Fruit fly (Drosophila melanogaster) whole organism, embryonic: ENCODE data around the gene lectin-30A.

Experiments
- Ada2b ChIP-seq: fragments of 200-800 bp; sonication (Bioruptor generic); IDR thresholded peaks from 2 replicates; pipeline ENCODE4 v1.3.6; 2022; ENCODE audit warnings: missing biosample characterization, missing genetic modification characterization
- Atf-2 ChIP-seq: fragments of 200-800 bp; sonication (Bioruptor generic); optimal IDR thresholded peaks from 2 replicates; lab custom pipeline; 2016; ENCODE audit warnings: missing biosample characterization, missing genetic modification characterization
- Bdp1 ChIP-seq: fragments of 200-800 bp; sonication (Bioruptor generic); optimal IDR thresholded peaks from 3 replicates; lab custom pipeline; 2016; ENCODE audit warnings: missing biosample characterization, missing genetic modification characterization
- CG11085 ChIP-seq: fragments of 200-800 bp; sonication (Bioruptor generic); IDR thresholded peaks from 2 replicates; pipeline ENCODE4 v1.3.6; 2022; ENCODE audit warnings: missing biosample characterization, missing genetic modification characterization
- CG11456 ChIP-seq: fragments of 200-800 bp; sonication (Bioruptor generic); IDR thresholded peaks from 3 replicates; pipeline ENCODE4 v1.3.6; 2022; ENCODE audit warnings: missing biosample characterization, missing genetic modification characterization
- CG11560 ChIP-seq: fragments of 200-800 bp; sonication (Bioruptor generic); IDR thresholded peaks from 3 replicates; pipeline ENCODE4 v1.3.6; 2022; ENCODE audit warnings: missing biosample characterization, missing genetic modification characterization
- CG13894 ChIP-seq: fragments of 200-800 bp; sonication (Bioruptor generic); optimal IDR thresholded peaks from 3 replicates; lab custom pipeline; 2018; ENCODE audit warnings: missing biosample characterization, mild to moderate bottlenecking, missing genetic modification characterization, moderate library complexity
- CG15011 ChIP-seq: fragments of 200-800 bp; sonication (Bioruptor generic); optimal IDR thresholded peaks from 3 replicates; lab custom pipeline; 2018; ENCODE audit warnings: missing biosample characterization, mild to moderate bottlenecking, missing genetic modification characterization
- CG15269 ChIP-seq: fragments of 200-800 bp; sonication (Bioruptor generic); optimal IDR thresholded peaks from 2 replicates; lab custom pipeline; 2018; ENCODE audit warnings: missing biosample characterization, mild to moderate bottlenecking, missing genetic modification characterization, moderate library complexity
- CG15601 ChIP-seq: fragments of 200-800 bp; sonication (Bioruptor generic); optimal IDR thresholded peaks from 3 replicates; lab custom pipeline; 2019; ENCODE audit warnings: missing biosample characterization, mild to moderate bottlenecking, missing genetic modification characterization, moderate library complexity
- CG15696 ChIP-seq: fragments of 200-800 bp; sonication (Bioruptor generic); optimal IDR thresholded peaks from 2 replicates; lab custom pipeline; 2019; ENCODE audit warnings: missing biosample characterization, mild to moderate bottlenecking, missing genetic modification characterization, moderate library complexity
- CG1647 ChIP-seq: fragments of 200-800 bp; sonication (Bioruptor generic); optimal IDR thresholded peaks from 3 replicates; lab custom pipeline; 2016; ENCODE audit warnings: missing biosample characterization, missing genetic modification characterization
- CG17385 ChIP-seq: fragments of 200-800 bp; sonication (Bioruptor generic); optimal IDR thresholded peaks from 3 replicates; lab custom pipeline; 2018; ENCODE audit warnings: missing biosample characterization, mild to moderate bottlenecking, missing genetic modification characterization
- CG18599 ChIP-seq: fragments of 200-800 bp; sonication (Bioruptor generic); optimal IDR thresholded peaks from 3 replicates; lab custom pipeline; 2017; ENCODE audit warnings: missing biosample characterization, missing genetic modification characterization, mild to moderate bottlenecking, moderate library complexity, missing genetic modification reagents
- CG18764 ChIP-seq: fragments of 200-800 bp; sonication (Bioruptor generic); optimal IDR thresholded peaks from 3 replicates; lab custom pipeline; 2016; ENCODE audit warnings: missing biosample characterization, missing genetic modification characterization
- CG3281 ChIP-seq: fragments of 200-800 bp; sonication (Bioruptor generic); optimal IDR thresholded peaks from 3 replicates; lab custom pipeline; 2017; ENCODE audit warnings: missing biosample characterization, mild to moderate bottlenecking, missing genetic modification characterization
- CG3407 ChIP-seq: fragments of 200-800 bp; sonication (Bioruptor generic); optimal IDR thresholded peaks from 2 replicates; lab custom pipeline; 2018; ENCODE audit warnings: missing biosample characterization, mild to moderate bottlenecking, missing genetic modification characterization
- CG3726 ChIP-seq: fragments of 200-800 bp; sonication (Bioruptor generic); IDR thresholded peaks from 3 replicates; pipeline ENCODE4, ENCODE4 v1.3.6; 2022; ENCODE audit warnings: missing biosample characterization, missing genetic modification characterization
- CG4820 ChIP-seq: fragments of 200-800 bp; sonication (Bioruptor generic); optimal IDR thresholded peaks from 3 replicates; lab custom pipeline; 2016; ENCODE audit warnings: missing biosample characterization, missing genetic modification characterization
- CG5953 ChIP-seq: fragments of 200-800 bp; sonication (Bioruptor generic); IDR thresholded peaks from 2 replicates; pipeline ENCODE4 v1.3.6; 2022; ENCODE audit warnings: missing biosample characterization, missing genetic modification characterization
- CG8290 ChIP-seq, 3 experiments: fragments of 200-800 bp; sonication (Bioruptor generic); optimal IDR thresholded peaks; 2 replicates each; lab custom pipeline; 2016 to 2019; ENCODE audit warnings: missing biosample characterization in 3 of 3, missing genetic modification characterization in 3 of 3, mild to moderate bottlenecking in 2 of 3, moderate library complexity in 1 of 3
- CG9437 ChIP-seq: fragments of 200-800 bp; sonication (Bioruptor generic); optimal IDR thresholded peaks from 2 replicates; lab custom pipeline; 2018; ENCODE audit warnings: missing biosample characterization, mild to moderate bottlenecking, missing genetic modification characterization
- D ChIP-seq, 2 experiments: fragments of 200-800 bp in 1 of 2; fragments of >200 bp in 1 of 2; sonication (Bioruptor generic) in 1 of 2; optimal IDR thresholded peaks; 2 replicates in 1 of 2; 3 replicates in 1 of 2; lab custom pipeline; 2017; ENCODE audit warnings: mild to moderate bottlenecking in 1 of 2, missing biosample characterization in 1 of 2, missing genetic modification characterization in 1 of 2, missing genetic modification reagents in 1 of 2
- Doc3 ChIP-seq: fragments of 200-800 bp; sonication (Bioruptor generic); IDR thresholded peaks from 3 replicates; pipeline ENCODE4 v1.3.6; 2022; ENCODE audit warnings: missing biosample characterization, missing genetic modification characterization; ENCODE audit not compliant: partially characterized antibody
- HHEX ChIP-seq: fragments of 200-800 bp; sonication (Bioruptor generic); optimal IDR thresholded peaks from 3 replicates; lab custom pipeline; 2017; ENCODE audit warnings: missing biosample characterization, mild to moderate bottlenecking, missing genetic modification characterization, missing genetic modification reagents
- HmgD ChIP-seq: fragments of 200-800 bp; sonication (Bioruptor generic); optimal IDR thresholded peaks from 3 replicates; lab custom pipeline; 2016; ENCODE audit warnings: missing biosample characterization, missing genetic modification characterization
- Mrtf ChIP-seq: fragments of 200-800 bp; sonication (Bioruptor generic); IDR thresholded peaks from 3 replicates; pipeline ENCODE4 v1.3.6; 2022; ENCODE audit warnings: missing biosample characterization, missing genetic modification characterization
- NC2α ChIP-seq: fragments of 200-800 bp; sonication (Bioruptor generic); optimal IDR thresholded peaks from 2 replicates; lab custom pipeline; 2016; ENCODE audit warnings: missing biosample characterization, missing genetic modification characterization
- NK7.1 ChIP-seq: fragments of 200-800 bp; sonication (Bioruptor generic); optimal IDR thresholded peaks from 3 replicates; lab custom pipeline; 2016; ENCODE audit warnings: missing biosample characterization, missing genetic modification characterization
- Neu2 ChIP-seq: fragments of 200-800 bp; sonication (Bioruptor generic); optimal IDR thresholded peaks from 3 replicates; lab custom pipeline; 2016; ENCODE audit warnings: missing biosample characterization, missing genetic modification characterization, borderline replicate concordance
- Rx ChIP-seq: fragments of 200-800 bp; sonication (Bioruptor generic); IDR thresholded peaks from 2 replicates; pipeline ENCODE4 v1.3.6; 2022; ENCODE audit warnings: missing biosample characterization, missing genetic modification characterization
- Sox102F ChIP-seq: fragments of 200-800 bp; sonication (Bioruptor generic); optimal IDR thresholded peaks from 2 replicates; lab custom pipeline; 2018; ENCODE audit warnings: missing biosample characterization, mild to moderate bottlenecking, missing genetic modification characterization, moderate library complexity
- YL-1 ChIP-seq: fragments of 200-800 bp; sonication (Bioruptor generic); optimal IDR thresholded peaks from 3 replicates; lab custom pipeline; 2017; ENCODE audit warnings: missing biosample characterization, mild to moderate bottlenecking, missing genetic modification characterization
- ase ChIP-seq: fragments of 200-800 bp; sonication (Bioruptor generic); IDR thresholded peaks from 3 replicates; pipeline ENCODE4 v1.3.6; 2022; ENCODE audit warnings: missing biosample characterization, missing genetic modification characterization
- bigmax ChIP-seq: fragments of 200-800 bp; sonication (Bioruptor generic); optimal IDR thresholded peaks from 2 replicates; lab custom pipeline; 2018; ENCODE audit warnings: missing biosample characterization, mild to moderate bottlenecking, missing genetic modification characterization
- dmrt11E ChIP-seq: fragments of 200-800 bp; sonication (Bioruptor generic); optimal IDR thresholded peaks from 3 replicates; lab custom pipeline; 2018; ENCODE audit warnings: missing biosample characterization, mild to moderate bottlenecking, missing genetic modification characterization, moderate library complexity
- dysf ChIP-seq: fragments of 200-800 bp; sonication (Bioruptor generic); IDR thresholded peaks from 3 replicates; pipeline ENCODE4 v1.3.6; 2022; ENCODE audit warnings: missing biosample characterization, missing genetic modification characterization
- eve ChIP-seq, 2 experiments: fragments of >200 bp; optimal IDR thresholded peaks; 2 replicates each; lab custom pipeline; 2017; ENCODE audit warnings: missing biosample characterization in 2 of 2, missing genetic modification characterization in 2 of 2
- fru ChIP-seq: fragments of >200 bp; optimal IDR thresholded peaks from 2 replicates; lab custom pipeline; 2017
- fu2 ChIP-seq: fragments of 200-800 bp; sonication (Bioruptor generic); optimal IDR thresholded peaks from 2 replicates; lab custom pipeline; 2016; ENCODE audit warnings: missing biosample characterization, missing genetic modification characterization
- grau ChIP-seq: fragments of 200-800 bp; optimal IDR thresholded peaks from 3 replicates; lab custom pipeline; 2019; ENCODE audit warnings: missing biosample characterization, mild to moderate bottlenecking, missing genetic modification characterization, moderate library complexity
- her ChIP-seq: fragments of 200-800 bp; sonication (Bioruptor generic); optimal IDR thresholded peaks from 2 replicates; lab custom pipeline; 2016; ENCODE audit warnings: missing biosample characterization, missing genetic modification characterization
- kah ChIP-seq: fragments of 200-800 bp; sonication (Bioruptor generic); optimal IDR thresholded peaks from 2 replicates; lab custom pipeline; 2018; ENCODE audit warnings: missing biosample characterization, mild to moderate bottlenecking, missing genetic modification characterization
- ken ChIP-seq: fragments of 200-800 bp; sonication (Bioruptor generic); IDR thresholded peaks from 3 replicates; pipeline ENCODE4 v1.3.6; 2022; ENCODE audit warnings: missing biosample characterization, missing genetic modification characterization
- lmd ChIP-seq: fragments of 200-800 bp; sonication (Bioruptor generic); IDR thresholded peaks from 2 replicates; pipeline ENCODE4 v1.3.6; 2022; ENCODE audit warnings: missing biosample characterization, missing genetic modification characterization
- onecut ChIP-seq: fragments of 200-800 bp; sonication (Bioruptor generic); IDR thresholded peaks from 2 replicates; pipeline ENCODE4 v1.3.6; 2022; ENCODE audit warnings: missing biosample characterization, missing genetic modification characterization
- pfk ChIP-seq: fragments of 200-800 bp; sonication (Bioruptor generic); optimal IDR thresholded peaks from 2 replicates; lab custom pipeline; 2018; ENCODE audit warnings: missing biosample characterization, mild to moderate bottlenecking, missing genetic modification characterization, moderate library complexity
- phol ChIP-seq: fragments of 200-800 bp; sonication (Bioruptor generic); optimal IDR thresholded peaks from 3 replicates; lab custom pipeline; 2018; ENCODE audit warnings: missing biosample characterization, mild to moderate bottlenecking, missing genetic modification characterization, moderate library complexity
- psq ChIP-seq: fragments of 200-800 bp; sonication (Bioruptor generic); optimal IDR thresholded peaks from 2 replicates; lab custom pipeline; 2017; ENCODE audit warnings: missing biosample characterization, missing genetic modification characterization
- slp2 ChIP-seq: fragments of 200-800 bp; sonication (Bioruptor generic); optimal IDR thresholded peaks from 2 replicates; lab custom pipeline; 2016; ENCODE audit warnings: missing biosample characterization, missing genetic modification characterization
- zfh1 ChIP-seq: fragments of 200-800 bp; sonication (Bioruptor generic); IDR thresholded peaks from 3 replicates; pipeline ENCODE4 v1.3.6; 2022; ENCODE audit warnings: missing biosample characterization, missing genetic modification characterization

The lectin-30A gene

DNA sequence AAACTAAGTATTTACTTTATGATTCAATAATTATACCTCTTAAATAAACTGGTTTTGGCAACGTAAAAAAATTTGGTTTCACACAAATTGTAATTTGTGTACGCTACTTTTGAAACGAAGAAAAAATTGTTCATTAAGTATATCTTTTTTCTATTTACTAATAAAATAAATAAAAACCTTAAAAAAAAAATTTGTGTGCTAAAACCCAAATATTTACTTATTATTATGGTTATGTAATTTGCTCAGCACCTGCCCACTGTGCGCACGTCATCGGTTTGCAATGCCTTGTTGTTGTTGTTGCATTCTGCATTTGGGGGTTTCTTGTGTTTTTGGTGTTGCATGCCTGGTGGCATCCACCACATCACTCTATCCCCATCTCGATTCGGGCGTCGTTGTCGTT lies 47.5 kb downstream of the lectin-30A start (continued):
- TF ChIP-seq CG9437 (GFP tag; lab: Kevin White, UChicago) (peak; percentile 8), slp2 (GFP tag; lab: Kevin White, UChicago) (no peak), pfk (no peak), phol (tag; lab: Kevin White, UChicago) (peak; percentile 77), CG13894 (no peak), onecut (no peak), her (no peak), CG18764 (peak; percentile 8), CG15011 (GFP tag; lab: Kevin White, UChicago) (no peak), Sox102F (GFP tag; lab: Kevin White, UChicago) (peak; percentile 81), CG11456 (no peak), bigmax (no peak), CG8290 (GFP tag; optimal IDR thresholded peaks at IDR 0.05; lab: Kevin White, UChicago) (no peak), CG8290 (tag; optimal IDR thresholded peaks at IDR 0.05; lab: Kevin White, UChicago) (no peak), CG3281 (GFP tag; lab: Kevin White, UChicago) (no peak), grau (tag; lab: Kevin White, UChicago) (peak; percentile 40), CG4820 (GFP tag; lab: Kevin White, UChicago) (no peak), CG15601 (tag; lab: Kevin White, UChicago) (peak; percentile 58), HmgD (GFP tag; lab: Kevin White, UChicago) (no peak), Mrtf (GFP tag; lab: Robert Waterston, UW) (0 out of 3 replicates have a peak, but pooled peaks have one; percentile 15), CG11085 (GFP tag; lab: Robert Waterston, UW) (no peak), Ada2b (GFP tag; lab: Robert Waterston, UW) (peak; percentile 22; the same call in 1 of the 2 replicates), YL-1 (GFP tag; lab: Kevin White, UChicago) (no peak), HHEX (peak; percentile 25), Atf-2 (GFP tag; lab: Kevin White, UChicago) (no peak), NC2α (GFP tag; lab: Kevin White, UChicago) (no peak), ken (GFP tag; lab: Robert Waterston, UW) (peak; percentile 20; the same call in 1 of the 3 replicates), dmrt11E (tag; lab: Kevin White, UChicago) (peak; percentile 6), CG5953 (GFP tag; lab: Robert Waterston, UW) (0 out of 2 replicates have a peak, but pooled peaks have one; percentile 30), dysf (peak; percentile 38; the same call in 1 of the 3 replicates), fru (lab: Kevin White, UChicago) (no peak), CG11560 (tag; lab: Robert Waterston, UW) (no peak), CG3407 (GFP tag; lab: Kevin White, UChicago) (peak; percentile 42), zfh1 (GFP tag; lab: Robert Waterston, UW) (0 out of 3 replicates have a peak, but pooled peaks have one; percentile 26), Neu2 (GFP tag; lab: Kevin White, UChicago) (no peak), D (optimal IDR thresholded peaks at IDR 0.05; lab: Kevin White, UChicago) (no peak), D (GFP tag; optimal IDR thresholded peaks at IDR 0.05; lab: Kevin White, UChicago) (peak; percentile 45), lmd (GFP tag; lab: Robert Waterston, UW) (no peak), Rx (GFP tag; lab: Robert Waterston, UW) (peak; percentile 42; the same call in 1 of the 2 replicates), fu2 (no peak), CG15696 (tag; lab: Kevin White, UChicago) (no peak), Bdp1 (GFP tag; lab: Kevin White, UChicago) (no peak), CG15269 (tag; lab: Kevin White, UChicago) (peak; percentile 29), kah (GFP tag; lab: Kevin White, UChicago) (no peak), CG3726 (GFP tag; lab: Robert Waterston, UW) (no peak), CG17385 (GFP tag; lab: Kevin White, UChicago) (peak; percentile 10), eve (GFP tag; optimal IDR thresholded peaks at IDR 0.05; lab: Kevin White, UChicago) (peak in 1 of 2 experiments; percentile 85), Doc3 (GFP tag; lab: Robert Waterston, UW) (no peak), NK7.1 (no peak), ase (GFP tag; lab: Robert Waterston, UW) (peak; percentile 34; the same call in 1 of the 3 replicates), CG18599 (GFP tag; lab: Kevin White, UChicago) (no peak), CG1647 (no peak), psq (GFP tag; lab: Kevin White, UChicago) (no peak)
